Worm (Caenorhabditis elegans) whole organism, L4/young adult: ENCODE results near the gene T22C8.1.

ENCODE experiments used
- W03F9.2 ChIP-seq: fragments of 150-350 bp; optimal IDR thresholded peaks from 2 replicates; lab custom pipeline; 2014; ENCODE audit warnings: missing biosample characterization, missing genetic modification characterization
- dao-5 ChIP-seq: sonication (generic microtip); optimal IDR thresholded peaks from 2 replicates; lab custom pipeline; 2016; ENCODE audit warnings: missing genotype, missing genetic modification characterization, moderate library complexity, missing compliant biosample characterization

ce11 chrII:8603567-8604359, 8.8 kb upstream of the T22C8.1 start, which contains the start of gene suf-1:
- TF ChIP-seq dao-5, result peak; percentile 53
- peak; percentile 37 for TF ChIP-seq W03F9.2
